Fruit fly (Drosophila melanogaster): ENCODE measurements around the gene alphaTub85E.

alphaTub85E gene

DNA sequence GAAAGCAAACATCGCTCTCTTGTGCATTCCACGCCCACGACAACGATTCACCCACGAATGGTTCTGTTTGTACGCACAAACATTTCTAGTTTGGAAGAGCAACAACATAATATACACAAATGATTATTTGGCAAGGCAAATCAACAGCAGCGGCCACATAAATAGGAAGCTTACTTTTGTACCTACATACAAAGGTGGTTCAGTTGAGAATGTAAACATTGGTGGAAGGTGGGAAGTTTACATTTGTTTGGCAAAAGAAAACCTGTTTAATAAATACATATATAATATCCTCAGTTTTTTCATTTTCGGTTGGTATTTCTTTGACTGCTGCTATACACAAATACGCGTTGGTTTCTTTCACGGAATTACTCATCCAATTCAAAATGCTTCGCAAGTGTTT, 30.5 kb downstream of the alphaTub85E start (continued):
- TF ChIP-seq Taf1 (GFP tag; IDR thresholded peaks at IDR 0.05) (no peak), CG18476 (GFP tag; optimal IDR thresholded peaks at IDR 0.05) (peak; percentile 85), CG7987 (GFP tag; optimal IDR thresholded peaks at IDR 0.05) (peak; percentile 86), Deaf1 (tag; optimal IDR thresholded peaks at IDR 0.05) (peak; percentile 67), unc-4 (GFP tag; IDR thresholded peaks at IDR 0.05; ENCODE audit: partially characterized antibody) (no peak), CG17829 (tag; optimal IDR thresholded peaks at IDR 0.05) (peak; percentile 86), toy (GFP tag; IDR thresholded peaks at IDR 0.05) (no peak), Jarid2 (GFP tag; optimal IDR thresholded peaks at IDR 0.05) (peak; percentile 76), Atf-2 (GFP tag; optimal IDR thresholded peaks at IDR 0.05) (peak; percentile 84), zfh1 (GFP tag; IDR thresholded peaks at IDR 0.05) (no peak), CG3407 (GFP tag; optimal IDR thresholded peaks at IDR 0.05) (peak; percentile 82), ro (GFP tag; IDR thresholded peaks at IDR 0.05) (no peak), CG31224 (GFP tag; IDR thresholded peaks at IDR 0.05) (no peak), CG10543 (GFP tag; optimal IDR thresholded peaks at IDR 0.05) (peak; percentile 42), row (GFP tag; IDR thresholded peaks at IDR 0.05) (no peak), CG32767 (GFP tag; IDR thresholded peaks at IDR 0.05) (no peak), fru (optimal IDR thresholded peaks at IDR 0.05) (no peak), CG7556 (GFP tag; optimal IDR thresholded peaks at IDR 0.05) (peak; percentile 82), CG33557 (GFP tag; optimal IDR thresholded peaks at IDR 0.05) (peak; percentile 42), CG12155 (GFP tag; optimal IDR thresholded peaks at IDR 0.05) (peak; percentile 77), CG15514 (GFP tag; optimal IDR thresholded peaks at IDR 0.05) (peak; percentile 87), CG9437 (GFP tag; optimal IDR thresholded peaks at IDR 0.05) (peak; percentile 78), CG8388 (GFP tag; optimal IDR thresholded peaks at IDR 0.05) (peak; percentile 88), CG12071 (GFP tag; optimal IDR thresholded peaks at IDR 0.05) (peak; percentile 93), CG6689 (GFP tag; IDR thresholded peaks at IDR 0.05) (no peak), Chrac-16 (GFP tag; optimal IDR thresholded peaks at IDR 0.05) (peak; percentile 83), NC2α (GFP tag; optimal IDR thresholded peaks at IDR 0.05) (peak; percentile 72), Tbp (GFP tag; optimal IDR thresholded peaks at IDR 0.05) (no peak), knrl (GFP tag; IDR thresholded peaks at IDR 0.05; ENCODE audit: partially characterized antibody) (no peak), stc (GFP tag; IDR thresholded peaks at IDR 0.05) (no peak), sima (GFP tag; optimal IDR thresholded peaks at IDR 0.05) (peak; percentile 67), fd64A (GFP tag; optimal IDR thresholded peaks at IDR 0.05) (peak; percentile 82), Scr (GFP tag; IDR thresholded peaks at IDR 0.05; ENCODE audit: partially characterized antibody) (no peak), CG4424 (GFP tag; optimal IDR thresholded peaks at IDR 0.05) (peak; percentile 88), her (GFP tag; optimal IDR thresholded peaks at IDR 0.05) (peak; percentile 76), tgo (GFP tag; IDR thresholded peaks at IDR 0.05) (no peak), CG7786 (GFP tag; optimal IDR thresholded peaks at IDR 0.05) (peak; percentile 61), CG12299 (tag; optimal IDR thresholded peaks at IDR 0.05) (peak; percentile 86), Oaz (GFP tag; IDR thresholded peaks at IDR 0.05) (no peak), pita (GFP tag; optimal IDR thresholded peaks at IDR 0.05) (no peak), cato (GFP tag; optimal IDR thresholded peaks at IDR 0.05; ENCODE audit: borderline replicate concordance) (peak; percentile 65), MBD-R2 (GFP tag; IDR thresholded peaks at IDR 0.05) (no peak), E2f2 (GFP tag; IDR thresholded peaks at IDR 0.05) (no peak), CG10274 (GFP tag; optimal IDR thresholded peaks at IDR 0.05) (peak; percentile 80), CG17568 (GFP tag; optimal IDR thresholded peaks at IDR 0.05) (peak; percentile 93), Hey (tag; optimal IDR thresholded peaks at IDR 0.05) (peak; percentile 34), Hr39 (optimal IDR thresholded peaks at IDR 0.05) (no peak), HmgZ (tag; optimal IDR thresholded peaks at IDR 0.05) (peak; percentile 86), CG11695 (GFP tag; IDR thresholded peaks at IDR 0.05) (no peak), seq (GFP tag; IDR thresholded peaks at IDR 0.05) (no peak), stwl (tag; optimal IDR thresholded peaks at IDR 0.05) (peak; percentile 24), CHES-1-like (GFP tag; optimal IDR thresholded peaks at IDR 0.05) (peak; percentile 79)

All from whole organism, embryonic.